ENCODE assay signal across 5 worm cellular contexts in genomic region chrV:3841462-3841861, ce11.
TF ChIP-seq lines count a peak whose summit lies in the region.

No protein-coding gene starts in this region.

TF ChIP-seq in whole organism, L1 larva, 84 proteins besides CTCF, POLR2A, EP300 and RAD21:
- TF ChIP-seq egl-13 (tag; optimal IDR thresholded peaks at IDR 0.05; lab: Kevin White, UChicago) (no peak), nhr-12 (tag; optimal IDR thresholded peaks at IDR 0.05; lab: Kevin White, UChicago) (no peak), fkh-10 (GFP tag; optimal IDR thresholded peaks at IDR 0.05; lab: Kevin White, UChicago) (no peak), ceh-88 (GFP tag; IDR thresholded peaks at IDR 0.05; lab: Robert Waterston, UW) (no peak), unc-98 (GFP tag; IDR thresholded peaks at IDR 0.05; lab: Robert Waterston, UW) (no peak), ceh-90 (tag; optimal IDR thresholded peaks at IDR 0.05; lab: Kevin White, UChicago) (no peak), elt-3 (tag; optimal IDR thresholded peaks at IDR 0.05; lab: Kevin White, UChicago) (peak in 1 of 6 experiments; percentile 0), skn-1 (tag; optimal IDR thresholded peaks at IDR 0.05; lab: Kevin White, UChicago) (no peak), tlp-1 (tag; optimal IDR thresholded peaks at IDR 0.05; lab: Kevin White, UChicago) (no peak), zip-4 (GFP tag; optimal IDR thresholded peaks at IDR 0.05; lab: Kevin White, UChicago) (no peak), elt-2 (tag; optimal IDR thresholded peaks at IDR 0.05; lab: Kevin White, UChicago) (no peak), jun-1 (tag; optimal IDR thresholded peaks at IDR 0.05; lab: Kevin White, UChicago) (no peak), rnt-1 (tag; optimal IDR thresholded peaks at IDR 0.05; lab: Kevin White, UChicago) (no peak), ets-5 (GFP tag; IDR thresholded peaks at IDR 0.05; lab: Robert Waterston, UW) (no peak), nhr-85 (tag; lab: Kevin White, UChicago) (peak; percentile 47), sup-37 (GFP tag; optimal IDR thresholded peaks at IDR 0.05; lab: Kevin White, UChicago) (no peak), egl-27 (tag; optimal IDR thresholded peaks at IDR 0.05; lab: Kevin White, UChicago) (no peak)

TF ChIP-seq in whole organism, L2 larva, 48 proteins besides CTCF, POLR2A, EP300 and RAD21:
- TF ChIP-seq fos-1 (tag; optimal IDR thresholded peaks at IDR 0.05; lab: Kevin White, UChicago) (peak; percentile 53), nhr-237 (tag; optimal IDR thresholded peaks at IDR 0.05; lab: Kevin White, UChicago) (no peak)

TF ChIP-seq in whole organism, L3 larva, 47 proteins besides CTCF, POLR2A, EP300 and RAD21:
- TF ChIP-seq lin-15B (tag; optimal IDR thresholded peaks at IDR 0.05; lab: Kevin White, UChicago) (no peak), mml-1 (tag; optimal IDR thresholded peaks at IDR 0.05; lab: Kevin White, UChicago) (no peak), pqm-1 (tag; optimal IDR thresholded peaks at IDR 0.05; lab: Kevin White, UChicago) (peak; percentile 20), unc-39 (tag; optimal IDR thresholded peaks at IDR 0.05; lab: Kevin White, UChicago) (no peak), jun-1 (tag; optimal IDR thresholded peaks at IDR 0.05; lab: Kevin White, UChicago) (no peak), elt-2 (tag; optimal IDR thresholded peaks at IDR 0.05; lab: Kevin White, UChicago) (no peak), lsy-12 (tag; optimal IDR thresholded peaks at IDR 0.05; lab: Kevin White, UChicago) (no peak)

TF ChIP-seq in whole organism, L4 larva, 104 proteins besides CTCF, POLR2A, EP300 and RAD21:
- TF ChIP-seq hmg-1.1 (GFP tag; IDR thresholded peaks at IDR 0.05; lab: Robert Waterston, UW) (no peak), Y5F2A.4 (GFP tag; optimal IDR thresholded peaks at IDR 0.05; lab: Kevin White, UChicago) (no peak), lim-7 (GFP tag; IDR thresholded peaks at IDR 0.05; lab: Robert Waterston, UW) (no peak), nhr-6 (tag; optimal IDR thresholded peaks at IDR 0.05; lab: Kevin White, UChicago) (no peak), ZK337.2 (GFP tag; IDR thresholded peaks at IDR 0.05; lab: Robert Waterston, UW) (no peak), hlh-11 (tag; optimal IDR thresholded peaks at IDR 0.05; lab: Kevin White, UChicago) (no peak), gei-8 (GFP tag; optimal IDR thresholded peaks at IDR 0.05; lab: Kevin White, UChicago) (no peak), madf-5 (GFP tag; IDR thresholded peaks at IDR 0.05; lab: Robert Waterston, UW) (no peak), arid-1 (GFP tag; conservative IDR thresholded peaks at IDR 0.05; lab: Robert Waterston, UW) (no peak), nhr-102 (tag; optimal IDR thresholded peaks at IDR 0.05; lab: Kevin White, UChicago) (peak; percentile 60), duxl-1 (tag; optimal IDR thresholded peaks at IDR 0.05; lab: Kevin White, UChicago; ENCODE audit: poor library complexity) (peak; percentile 70), dmd-6 (GFP tag; IDR thresholded peaks at IDR 0.05; lab: Robert Waterston, UW) (peak; percentile 63), nhr-237 (tag; optimal IDR thresholded peaks at IDR 0.05; lab: Kevin White, UChicago) (no peak), snpc-4 (tag; optimal IDR thresholded peaks at IDR 0.05; lab: Kevin White, UChicago) (no peak), T26A8.4 (GFP tag; IDR thresholded peaks at IDR 0.05; lab: Robert Waterston, UW) (no peak), daf-19 (GFP tag; conservative IDR thresholded peaks at IDR 0.05; lab: Robert Waterston, UW) (no peak), pqm-1 (tag; optimal IDR thresholded peaks at IDR 0.05; lab: Kevin White, UChicago) (peak; percentile 18), set-16 (GFP tag; IDR thresholded peaks at IDR 0.05; lab: Robert Waterston, UW) (no peak), ceh-44 (GFP tag; IDR thresholded peaks at IDR 0.05; lab: Robert Waterston, UW) (no peak), D1046.2 (GFP tag; IDR thresholded peaks at IDR 0.05; lab: Robert Waterston, UW) (no peak), madf-9 (GFP tag; conservative IDR thresholded peaks at IDR 0.05; lab: Robert Waterston, UW) (no peak), mes-2 (tag; optimal IDR thresholded peaks at IDR 0.05; lab: Kevin White, UChicago; ENCODE audit: poor library complexity, severe bottlenecking) (no peak), mep-1 (tag; optimal IDR thresholded peaks at IDR 0.05; lab: Kevin White, UChicago) (no peak), snpc-1.2 (GFP tag; IDR thresholded peaks at IDR 0.05; lab: Robert Waterston, UW) (no peak), dve-1 (tag; optimal IDR thresholded peaks at IDR 0.05; lab: Kevin White, UChicago; ENCODE audit: insufficient read depth) (no peak), ces-1 (GFP tag; optimal IDR thresholded peaks at IDR 0.05; lab: Kevin White, UChicago) (no peak), nhr-48 (tag; optimal IDR thresholded peaks at IDR 0.05; lab: Kevin White, UChicago) (no peak), dmd-8 (GFP tag; IDR thresholded peaks at IDR 0.05; lab: Robert Waterston, UW) (no peak), nhr-111 (GFP tag; optimal IDR thresholded peaks at IDR 0.05; lab: Kevin White, UChicago) (no peak), zfp-2 (tag; optimal IDR thresholded peaks at IDR 0.05; lab: Kevin White, UChicago) (no peak), nhr-76 (tag; optimal IDR thresholded peaks at IDR 0.05; lab: Kevin White, UChicago) (no peak), nhr-77 (tag; optimal IDR thresholded peaks at IDR 0.05; lab: Kevin White, UChicago) (no peak), mdl-1 (tag; optimal IDR thresholded peaks at IDR 0.05; lab: Kevin White, UChicago) (no peak), F37D6.2 (tag; optimal IDR thresholded peaks at IDR 0.05; lab: Kevin White, UChicago) (no peak), ceh-28 (tag; optimal IDR thresholded peaks at IDR 0.05; lab: Kevin White, UChicago) (no peak), ceh-62 (tag; optimal IDR thresholded peaks at IDR 0.05; lab: Kevin White, UChicago) (no peak)

TF ChIP-seq in whole organism, young adult, 124 proteins besides CTCF, POLR2A, EP300 and RAD21:
- TF ChIP-seq sdz-38 (tag; optimal IDR thresholded peaks at IDR 0.05; lab: Kevin White, UChicago) (no peak), dox-1 (GFP tag; IDR thresholded peaks at IDR 0.05; lab: Robert Waterston, UW) (0 out of 2 replicates have a peak, but pooled peaks have one; percentile 1), fkh-3 (tag; optimal IDR thresholded peaks at IDR 0.05; lab: Kevin White, UChicago) (no peak), nhr-80 (tag; optimal IDR thresholded peaks at IDR 0.05; lab: Kevin White, UChicago) (peak; percentile 40), cebp-2 (GFP tag; IDR thresholded peaks at IDR 0.05; lab: Robert Waterston, UW) (no peak), zim-3 (tag; optimal IDR thresholded peaks at IDR 0.05; lab: Kevin White, UChicago) (no peak), pbrm-1 (GFP tag; IDR thresholded peaks at IDR 0.05; lab: Robert Waterston, UW) (no peak), tlf-1 (GFP tag; optimal IDR thresholded peaks at IDR 0.05; lab: Kevin White, UChicago) (no peak), madf-3 (GFP tag; IDR thresholded peaks at IDR 0.05; lab: Robert Waterston, UW) (no peak), ztf-18 (tag; optimal IDR thresholded peaks at IDR 0.05; lab: Kevin White, UChicago) (no peak), aptf-2 (GFP tag; conservative IDR thresholded peaks at IDR 0.05; lab: Robert Waterston, UW) (no peak), K12H6.12 (tag; optimal IDR thresholded peaks at IDR 0.05; lab: Kevin White, UChicago) (no peak)
